Worm (Caenorhabditis elegans) whole organism, midembryonic: Measurements from ENCODE around the gene fbxa-2.

Experiments
- cog-1 ChIP-seq: sonication (generic microtip); optimal IDR thresholded peaks from 2 replicates; lab custom pipeline; 2016; ENCODE audit warnings: missing genetic modification characterization, missing compliant biosample characterization
- flt-1 ChIP-seq: fragments of 200-800 bp; sonication (Bioruptor generic); IDR thresholded peaks from 2 replicates; pipeline ENCODE4 v1.3.6; 2022; ENCODE audit warnings: missing genetic modification characterization, missing compliant biosample characterization
- klf-2 ChIP-seq: fragments of 200-800 bp; sonication (Bioruptor generic); conservative IDR thresholded peaks from 2 replicates; pipeline ENCODE4 v1.3.6; 2022; ENCODE audit warnings: missing genetic modification reagents, missing genetic modification characterization, missing compliant biosample characterization
- med-1 ChIP-seq: sonication (generic microtip); optimal IDR thresholded peaks from 2 replicates; lab custom pipeline; 2017; ENCODE audit warnings: missing genetic modification characterization, mild to moderate bottlenecking, missing compliant biosample characterization, antibody characterized with exemption, missing genetic modification reagents; ENCODE audit not compliant: insufficient read depth
- ref-1 ChIP-seq: fragments of 200-800 bp; sonication (Bioruptor generic); conservative IDR thresholded peaks from 2 replicates; pipeline ENCODE4 v1.3.6; 2022; ENCODE audit warnings: missing genetic modification reagents, missing genetic modification characterization, missing compliant biosample characterization
- ztf-23 ChIP-seq: fragments of 200-800 bp; sonication (Bioruptor generic); IDR thresholded peaks from 2 replicates; pipeline ENCODE4 v1.3.6; 2022; ENCODE audit warnings: missing genetic modification reagents, missing genetic modification characterization, missing compliant biosample characterization
- ztf-29 ChIP-seq: fragments of 200-800 bp; sonication (Bioruptor generic); IDR thresholded peaks from 2 replicates; pipeline ENCODE4 v1.3.6; 2022; ENCODE audit warnings: missing genetic modification reagents, missing genetic modification characterization, missing compliant biosample characterization

DNA sequence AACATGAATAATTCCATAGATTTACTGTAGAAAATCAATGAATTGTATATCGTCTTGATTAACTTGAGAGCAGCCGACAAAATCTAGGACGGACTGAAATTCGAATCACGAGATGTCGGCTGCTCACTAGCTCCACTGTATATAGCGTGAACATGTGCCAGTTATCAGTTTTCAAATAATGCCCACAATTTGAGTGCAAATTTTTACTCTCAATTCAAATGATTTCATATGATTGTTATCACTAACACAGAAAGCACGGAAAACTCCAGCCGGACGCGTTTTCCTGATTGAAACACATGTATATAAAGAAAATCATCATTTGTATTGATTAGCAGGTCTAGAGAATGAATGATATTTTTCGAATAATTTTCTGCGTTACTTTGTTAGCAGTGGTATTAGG, 23.0 kb upstream of the fbxa-2 start, which contains the start of gene oac-5:
- TF ChIP-seq ref-1 (GFP tag; lab: Robert Waterston, UW) (no peak), klf-2 (GFP tag; lab: Robert Waterston, UW) (no peak), ztf-29 (GFP tag; lab: Robert Waterston, UW) (no peak), ztf-23 (GFP tag; lab: Robert Waterston, UW) (no peak), flt-1 (GFP tag; lab: Robert Waterston, UW) (no peak), cog-1 (tag; lab: Kevin White, UChicago) (no peak), med-1 (GFP tag; lab: Kevin White, UChicago) (no peak)
